Comparison of ENCODE assay signal across 1 fruit fly cellular context in the genomic region with DNA sequence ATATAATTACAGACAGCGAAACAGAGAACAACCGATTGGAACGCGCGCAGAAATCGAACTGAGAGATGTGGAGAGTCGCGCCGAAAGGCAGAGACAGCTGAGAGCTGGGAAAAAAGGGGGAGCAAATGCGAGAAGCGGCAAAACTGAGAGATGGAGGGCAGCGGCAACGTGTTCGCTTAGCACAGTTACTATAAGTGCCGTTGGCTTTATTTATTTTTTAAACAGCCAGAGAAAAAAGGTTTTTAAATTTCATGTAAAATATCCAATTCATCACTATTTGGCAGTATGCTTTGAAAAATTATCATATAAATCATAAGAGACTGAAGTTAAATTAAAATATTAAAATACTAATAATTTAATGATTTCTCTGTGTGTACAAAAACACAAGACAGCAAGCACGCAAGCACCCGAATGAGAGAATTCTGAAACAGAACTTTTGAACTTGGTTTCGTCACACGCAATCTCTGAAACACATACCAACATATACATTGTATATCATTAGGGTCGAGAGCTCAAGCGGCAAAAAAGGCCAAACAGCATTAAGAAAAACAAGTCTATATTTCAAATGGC.
TF ChIP-seq lines count a peak whose summit lies in the region.

No protein-coding gene starts in this region.

TF ChIP-seq in whole organism, embryonic, 481 proteins besides CTCF, POLR2A, EP300 and RAD21 (continued from another document and continues in another):
- peak; percentile 59 for TF ChIP-seq CG7928 (GFP tag; optimal IDR thresholded peaks at IDR 0.05; lab: Kevin White, UChicago)
- TF ChIP-seq CG3163 (GFP tag; optimal IDR thresholded peaks at IDR 0.05; lab: Kevin White, UChicago): peak; percentile 8
- TF ChIP-seq B-H2 (GFP tag; optimal IDR thresholded peaks at IDR 0.05; lab: Kevin White, UChicago): peak; percentile 68
- TF ChIP-seq pum (GFP tag; optimal IDR thresholded peaks at IDR 0.05; lab: Kevin White, UChicago): peak; percentile 49
- no peak for TF ChIP-seq en (GFP tag; optimal IDR thresholded peaks at IDR 0.05; lab: Kevin White, UChicago)
- TF ChIP-seq HLH54F (GFP tag; optimal IDR thresholded peaks at IDR 0.05; lab: Kevin White, UChicago): peak; percentile 58
- TF ChIP-seq CG33213 (GFP tag; optimal IDR thresholded peaks at IDR 0.05; lab: Kevin White, UChicago): peak; percentile 4
- TF ChIP-seq gt (GFP tag; IDR thresholded peaks at IDR 0.05; lab: Robert Waterston, UW): peak; percentile 44; the same call in 1 of the 2 replicates
- peak in 1 of 3 experiments; percentile 53 for TF ChIP-seq lola (GFP tag; optimal IDR thresholded peaks at IDR 0.05; lab: Kevin White, UChicago)
- TF ChIP-seq Abd-B (GFP tag; optimal IDR thresholded peaks at IDR 0.05; lab: Kevin White, UChicago): peak; percentile 44
- peak; percentile 96 for TF ChIP-seq CG32532 (GFP tag; IDR thresholded peaks at IDR 0.05; lab: Robert Waterston, UW)
- TF ChIP-seq CG12104 (GFP tag; optimal IDR thresholded peaks at IDR 0.05; lab: Kevin White, UChicago): peak; percentile 75
- TF ChIP-seq jing (GFP tag; optimal IDR thresholded peaks at IDR 0.05; lab: Kevin White, UChicago): peak; percentile 38
- peak; percentile 73 for TF ChIP-seq CG18262 (tag; optimal IDR thresholded peaks at IDR 0.05; lab: Kevin White, UChicago)
- TF ChIP-seq cg (GFP tag; optimal IDR thresholded peaks at IDR 0.05; lab: Kevin White, UChicago): no peak
- peak; percentile 16 for TF ChIP-seq CG16863 (GFP tag; optimal IDR thresholded peaks at IDR 0.05; lab: Kevin White, UChicago)
- TF ChIP-seq nerfin-1 (tag; optimal IDR thresholded peaks at IDR 0.05; lab: Kevin White, UChicago): peak; percentile 22
- TF ChIP-seq Eip74EF (GFP tag; optimal IDR thresholded peaks at IDR 0.05; lab: Kevin White, UChicago): peak in 1 of 2 experiments; percentile 55
- peak; percentile 29 for TF ChIP-seq trem (tag; optimal IDR thresholded peaks at IDR 0.05; lab: Kevin White, UChicago)
- TF ChIP-seq CG10267 (tag; optimal IDR thresholded peaks at IDR 0.05; lab: Kevin White, UChicago): peak; percentile 68
- peak; percentile 20 for TF ChIP-seq Hey (tag; optimal IDR thresholded peaks at IDR 0.05; lab: Kevin White, UChicago)
- TF ChIP-seq CG14667 (GFP tag; IDR thresholded peaks at IDR 0.05; lab: Robert Waterston, UW): peak; percentile 81
- peak; percentile 83 for TF ChIP-seq tap (tag; optimal IDR thresholded peaks at IDR 0.05; lab: Kevin White, UChicago)
- peak; percentile 92 for TF ChIP-seq CG11695 (GFP tag; IDR thresholded peaks at IDR 0.05; lab: Robert Waterston, UW)
- peak; percentile 79 for TF ChIP-seq run (tag; optimal IDR thresholded peaks at IDR 0.05; lab: Kevin White, UChicago)
- TF ChIP-seq Side (GFP tag; optimal IDR thresholded peaks at IDR 0.05; lab: Kevin White, UChicago): no peak
- peak; percentile 80 for TF ChIP-seq Oaz (GFP tag; IDR thresholded peaks at IDR 0.05; lab: Robert Waterston, UW)
- peak; percentile 91 for TF ChIP-seq wdn (GFP tag; IDR thresholded peaks at IDR 0.05; lab: Robert Waterston, UW)
- no peak for TF ChIP-seq usp (GFP tag; optimal IDR thresholded peaks at IDR 0.05; lab: Kevin White, UChicago)
- TF ChIP-seq CG11723 (GFP tag; optimal IDR thresholded peaks at IDR 0.05; lab: Kevin White, UChicago): peak; percentile 55
- TF ChIP-seq pan (optimal IDR thresholded peaks at IDR 0.05; lab: Kevin White, UChicago): no peak
- TF ChIP-seq pan (GFP tag; optimal IDR thresholded peaks at IDR 0.05 in 1 of 2, IDR thresholded peaks at IDR 0.05 in 1 of 2): peak in 1 of 2 experiments; percentile 87
- 0 out of 3 replicates have a peak, but pooled peaks have one; percentile 54 for TF ChIP-seq otp (GFP tag; IDR thresholded peaks at IDR 0.05; lab: Robert Waterston, UW)
- peak; percentile 85 for TF ChIP-seq NFAT (GFP tag; IDR thresholded peaks at IDR 0.05; lab: Robert Waterston, UW)
- peak; percentile 80 for TF ChIP-seq CG7357 (GFP tag; IDR thresholded peaks at IDR 0.05; lab: Robert Waterston, UW)
- peak; percentile 54 for TF ChIP-seq Spps (tag; optimal IDR thresholded peaks at IDR 0.05; lab: Kevin White, UChicago)
- peak; percentile 82 for TF ChIP-seq CG18619 (GFP tag; optimal IDR thresholded peaks at IDR 0.05; lab: Kevin White, UChicago)
- peak; percentile 81 for TF ChIP-seq esg (GFP tag; conservative IDR thresholded peaks at IDR 0.05; lab: Robert Waterston, UW)
- TF ChIP-seq CG13775 (GFP tag; optimal IDR thresholded peaks at IDR 0.05; lab: Kevin White, UChicago): peak; percentile 78
- TF ChIP-seq CG4282 (GFP tag; optimal IDR thresholded peaks at IDR 0.05; lab: Kevin White, UChicago): no peak
- peak; percentile 56 for TF ChIP-seq az2 (GFP tag; optimal IDR thresholded peaks at IDR 0.05; lab: Kevin White, UChicago)
- TF ChIP-seq nau (GFP tag; optimal IDR thresholded peaks at IDR 0.05; lab: Kevin White, UChicago): peak; percentile 71
- no peak for TF ChIP-seq Neu2 (GFP tag; optimal IDR thresholded peaks at IDR 0.05; lab: Kevin White, UChicago; ENCODE audit: borderline replicate concordance)
- TF ChIP-seq p53 (GFP tag; optimal IDR thresholded peaks at IDR 0.05; lab: Kevin White, UChicago): no peak
- no peak for TF ChIP-seq luna (GFP tag; optimal IDR thresholded peaks at IDR 0.05; lab: Kevin White, UChicago)
- TF ChIP-seq lbe (GFP tag; optimal IDR thresholded peaks at IDR 0.05; lab: Kevin White, UChicago): peak; percentile 54
- TF ChIP-seq CG14965 (GFP tag; optimal IDR thresholded peaks at IDR 0.05; lab: Kevin White, UChicago; ENCODE audit: borderline replicate concordance): no peak
- peak; percentile 10 for TF ChIP-seq CG1792 (GFP tag; optimal IDR thresholded peaks at IDR 0.05; lab: Kevin White, UChicago)
- peak; percentile 90 for TF ChIP-seq caup (GFP tag; optimal IDR thresholded peaks at IDR 0.05; lab: Kevin White, UChicago; ENCODE audit: severe bottlenecking)
- TF ChIP-seq fru (optimal IDR thresholded peaks at IDR 0.05; lab: Kevin White, UChicago): no peak
- no peak for TF ChIP-seq kni (GFP tag; optimal IDR thresholded peaks at IDR 0.05; lab: Kevin White, UChicago)
- TF ChIP-seq CG8765 (GFP tag; IDR thresholded peaks at IDR 0.05; lab: Robert Waterston, UW): no peak; the same call in 1 of the 2 replicates
- TF ChIP-seq CG7839 (tag; optimal IDR thresholded peaks at IDR 0.05; lab: Kevin White, UChicago): peak; percentile 81
- TF ChIP-seq Dip2 (GFP tag; IDR thresholded peaks at IDR 0.05; lab: Robert Waterston, UW): no peak
- TF ChIP-seq CG13894 (tag; optimal IDR thresholded peaks at IDR 0.05; lab: Kevin White, UChicago): peak; percentile 82
- peak; percentile 48 for TF ChIP-seq Ets65A (GFP tag; lab: Kevin White, UChicago)
- TF ChIP-seq CG13424 (tag; optimal IDR thresholded peaks at IDR 0.05; lab: Kevin White, UChicago): peak; percentile 84
- TF ChIP-seq repo (GFP tag; optimal IDR thresholded peaks at IDR 0.05; lab: Kevin White, UChicago): no peak
- TF ChIP-seq dimm (GFP tag; IDR thresholded peaks at IDR 0.05; lab: Robert Waterston, UW): peak; percentile 53; the same call in 1 of the 2 replicates
- peak in 1 of 2 experiments; percentile 67 for TF ChIP-seq bsh (GFP tag; optimal IDR thresholded peaks at IDR 0.05; lab: Kevin White, UChicago)
- TF ChIP-seq CG10321 (GFP tag; IDR thresholded peaks at IDR 0.05; lab: Robert Waterston, UW): peak; percentile 37; the same call in 1 of the 2 replicates
- TF ChIP-seq CG5245 (GFP tag; optimal IDR thresholded peaks at IDR 0.05; lab: Kevin White, UChicago): peak; percentile 41
- TF ChIP-seq gcm2 (GFP tag; optimal IDR thresholded peaks at IDR 0.05; lab: Kevin White, UChicago): no peak
- no peak for TF ChIP-seq grn (GFP tag; optimal IDR thresholded peaks at IDR 0.05; lab: Kevin White, UChicago)
- TF ChIP-seq CG14441 (GFP tag; IDR thresholded peaks at IDR 0.05; lab: Robert Waterston, UW): peak; percentile 84
- peak; percentile 53 for TF ChIP-seq Ssrp (tag; optimal IDR thresholded peaks at IDR 0.05; lab: Kevin White, UChicago)
- no peak for TF ChIP-seq vnd (GFP tag; IDR thresholded peaks at IDR 0.05; lab: Robert Waterston, UW; ENCODE audit: partially characterized antibody)
- TF ChIP-seq sens (GFP tag; lab: Kevin White, UChicago): peak; percentile 59
- peak in 1 of 2 experiments; percentile 61 for TF ChIP-seq Hr78 (GFP tag; optimal IDR thresholded peaks at IDR 0.05; lab: Kevin White, UChicago)
- no peak for TF ChIP-seq crc (GFP tag; optimal IDR thresholded peaks at IDR 0.05; lab: Kevin White, UChicago)
- peak; percentile 73 for TF ChIP-seq E2f2 (GFP tag; IDR thresholded peaks at IDR 0.05; lab: Robert Waterston, UW)
- TF ChIP-seq pita (GFP tag; optimal IDR thresholded peaks at IDR 0.05; lab: Kevin White, UChicago): no peak
- peak; percentile 84 for TF ChIP-seq Xrp1 (GFP tag; IDR thresholded peaks at IDR 0.05; lab: Robert Waterston, UW)
- TF ChIP-seq CG8290 (GFP tag; optimal IDR thresholded peaks at IDR 0.05; lab: Kevin White, UChicago): no peak
- TF ChIP-seq CG8290 (tag; optimal IDR thresholded peaks at IDR 0.05; lab: Kevin White, UChicago): peak in 1 of 2 experiments; percentile 61
- TF ChIP-seq CG31365 (tag; optimal IDR thresholded peaks at IDR 0.05; lab: Kevin White, UChicago): no peak
- TF ChIP-seq CG1602 (GFP tag; optimal IDR thresholded peaks at IDR 0.05; lab: Kevin White, UChicago): peak; percentile 38
- TF ChIP-seq CG6175 (GFP tag; IDR thresholded peaks at IDR 0.05; lab: Robert Waterston, UW): peak; percentile 89
- peak; percentile 88 for TF ChIP-seq gem (tag; optimal IDR thresholded peaks at IDR 0.05; lab: Kevin White, UChicago)
- no peak for TF ChIP-seq inv (GFP tag; IDR thresholded peaks at IDR 0.05; lab: Robert Waterston, UW; ENCODE audit: partially characterized antibody)
- TF ChIP-seq CG12659 (GFP tag; optimal IDR thresholded peaks at IDR 0.05; lab: Kevin White, UChicago): peak; percentile 82
- TF ChIP-seq CG1233 (GFP tag; optimal IDR thresholded peaks at IDR 0.05; lab: Kevin White, UChicago): peak; percentile 67
- TF ChIP-seq Jarid2 (GFP tag; optimal IDR thresholded peaks at IDR 0.05; lab: Kevin White, UChicago): peak; percentile 52
- peak; percentile 69 for TF ChIP-seq Nf-YC (tag; optimal IDR thresholded peaks at IDR 0.05; lab: Kevin White, UChicago)
- peak; percentile 54 for TF ChIP-seq CG15601 (tag; optimal IDR thresholded peaks at IDR 0.05; lab: Kevin White, UChicago)
- TF ChIP-seq CG4617 (GFP tag; optimal IDR thresholded peaks at IDR 0.05; lab: Kevin White, UChicago; ENCODE audit: borderline replicate concordance): peak; percentile 39
- peak; percentile 12 for TF ChIP-seq CG2116 (GFP tag; optimal IDR thresholded peaks at IDR 0.05; lab: Kevin White, UChicago)
- TF ChIP-seq Fer2 (tag; optimal IDR thresholded peaks at IDR 0.05; lab: Kevin White, UChicago): peak; percentile 80
- peak; percentile 77 for TF ChIP-seq org-1 (GFP tag; optimal IDR thresholded peaks at IDR 0.05; lab: Kevin White, UChicago)
- peak; percentile 77 for TF ChIP-seq odd (GFP tag; optimal IDR thresholded peaks at IDR 0.05; lab: Kevin White, UChicago)
- peak; percentile 16 for TF ChIP-seq CG17802 (tag; optimal IDR thresholded peaks at IDR 0.05; lab: Kevin White, UChicago)
- TF ChIP-seq tll (GFP tag; optimal IDR thresholded peaks at IDR 0.05; lab: Kevin White, UChicago): no peak
- no peak for TF ChIP-seq Tbp (GFP tag; optimal IDR thresholded peaks at IDR 0.05; lab: Kevin White, UChicago)
- peak; percentile 70 for TF ChIP-seq ATbp (GFP tag; optimal IDR thresholded peaks at IDR 0.05; lab: Kevin White, UChicago)
- TF ChIP-seq Atf6 (GFP tag; IDR thresholded peaks at IDR 0.05; lab: Robert Waterston, UW): peak; percentile 96
- TF ChIP-seq toy (GFP tag; IDR thresholded peaks at IDR 0.05; lab: Robert Waterston, UW): peak; percentile 79
- TF ChIP-seq CG14014 (GFP tag; IDR thresholded peaks at IDR 0.05; lab: Robert Waterston, UW): peak; percentile 84
- peak; percentile 41 for TF ChIP-seq CG4854 (GFP tag; optimal IDR thresholded peaks at IDR 0.05; lab: Kevin White, UChicago)
- peak; percentile 94 for TF ChIP-seq vvl (GFP tag; IDR thresholded peaks at IDR 0.05; lab: Robert Waterston, UW)
- TF ChIP-seq ranshi (GFP tag; IDR thresholded peaks at IDR 0.05; lab: Robert Waterston, UW): peak; percentile 85
- no peak for TF ChIP-seq Opbp (GFP tag; IDR thresholded peaks at IDR 0.05; lab: Robert Waterston, UW; ENCODE audit: partially characterized antibody)
- TF ChIP-seq Atf3 (GFP tag; optimal IDR thresholded peaks at IDR 0.05; lab: Kevin White, UChicago): no peak
- TF ChIP-seq NC2α (GFP tag; optimal IDR thresholded peaks at IDR 0.05; lab: Kevin White, UChicago): no peak
- TF ChIP-seq HmgZ (tag; optimal IDR thresholded peaks at IDR 0.05; lab: Kevin White, UChicago): peak; percentile 70
- peak; percentile 73; the same call in 1 of the 3 replicates for TF ChIP-seq gce (GFP tag; IDR thresholded peaks at IDR 0.05; lab: Robert Waterston, UW)
- TF ChIP-seq br (optimal IDR thresholded peaks at IDR 0.05; lab: Kevin White, UChicago): no peak
- TF ChIP-seq croc (GFP tag; conservative IDR thresholded peaks at IDR 0.05; lab: Robert Waterston, UW): no peak
- peak; percentile 45 for TF ChIP-seq dm (GFP tag; optimal IDR thresholded peaks at IDR 0.05; lab: Kevin White, UChicago)
- peak; percentile 66 for TF ChIP-seq CG9437 (GFP tag; optimal IDR thresholded peaks at IDR 0.05; lab: Kevin White, UChicago)
- TF ChIP-seq crol (GFP tag; IDR thresholded peaks at IDR 0.05; lab: Robert Waterston, UW): no peak
- TF ChIP-seq lov (optimal IDR thresholded peaks at IDR 0.05; lab: Kevin White, UChicago): no peak
- TF ChIP-seq lov (GFP tag; IDR thresholded peaks at IDR 0.05; lab: Robert Waterston, UW): no peak
- TF ChIP-seq psq (GFP tag; optimal IDR thresholded peaks at IDR 0.05; lab: Kevin White, UChicago): peak; percentile 30
- TF ChIP-seq salm (tag; optimal IDR thresholded peaks at IDR 0.05; lab: Kevin White, UChicago): peak; percentile 21
- peak; percentile 82 for TF ChIP-seq Drgx (GFP tag; IDR thresholded peaks at IDR 0.05; lab: Robert Waterston, UW)
- TF ChIP-seq bbx (GFP tag; IDR thresholded peaks at IDR 0.05; lab: Robert Waterston, UW; ENCODE audit: partially characterized antibody): no peak
- TF ChIP-seq klu (GFP tag; IDR thresholded peaks at IDR 0.05; lab: Robert Waterston, UW): peak; percentile 88
- peak; percentile 60 for TF ChIP-seq ewg (GFP tag; optimal IDR thresholded peaks at IDR 0.05; lab: Kevin White, UChicago)
- TF ChIP-seq pho (GFP tag; optimal IDR thresholded peaks at IDR 0.05; lab: Kevin White, UChicago): peak; percentile 34
- peak; percentile 31 for TF ChIP-seq twi (tag; optimal IDR thresholded peaks at IDR 0.05; lab: Kevin White, UChicago)
- peak; percentile 88 for TF ChIP-seq CG6689 (GFP tag; IDR thresholded peaks at IDR 0.05; lab: Robert Waterston, UW)
- TF ChIP-seq amos (GFP tag; IDR thresholded peaks at IDR 0.05; lab: Robert Waterston, UW; ENCODE audit: partially characterized antibody): no peak
- peak; percentile 54 for TF ChIP-seq sd (tag; optimal IDR thresholded peaks at IDR 0.05; lab: Kevin White, UChicago)
- 0 out of 2 replicates have a peak, but pooled peaks have one; percentile 46 for TF ChIP-seq CG4360 (GFP tag; IDR thresholded peaks at IDR 0.05; lab: Robert Waterston, UW)
